Fruit fly (Drosophila melanogaster) whole organism, adult: ENCODE data around the gene djl.

ENCODE experiments used
- CG11617 ChIP-seq: fragments of 200-800 bp; sonication (Bioruptor generic); optimal IDR thresholded peaks from 2 replicates; lab custom pipeline; 2017; ENCODE audit warnings: mild to moderate bottlenecking, missing biosample characterization, missing genetic modification reagents, missing genetic modification characterization
- CG12768 ChIP-seq: fragments of 200-800 bp; sonication (Bioruptor generic); optimal IDR thresholded peaks from 2 replicates; lab custom pipeline; 2017; ENCODE audit warnings: missing biosample characterization, missing genetic modification characterization, mild to moderate bottlenecking, moderate library complexity, missing genetic modification reagents
- CG14711 ChIP-seq: fragments of 200-800 bp; sonication (Bioruptor generic); optimal IDR thresholded peaks from 2 replicates; lab custom pipeline; 2018; ENCODE audit warnings: missing biosample characterization, mild to moderate bottlenecking, missing genetic modification characterization, moderate library complexity
- CG1620 ChIP-seq: fragments of 200-800 bp; sonication (Bioruptor generic); optimal IDR thresholded peaks from 2 replicates; lab custom pipeline; 2016; ENCODE audit warnings: missing biosample characterization, missing genetic modification characterization
- CG33017 ChIP-seq: fragments of 200-800 bp; sonication (Bioruptor generic); optimal IDR thresholded peaks from 2 replicates; lab custom pipeline; 2018; ENCODE audit warnings: missing biosample characterization, mild to moderate bottlenecking, missing genetic modification characterization, moderate library complexity
- CG5204 ChIP-seq: fragments of 200-800 bp; sonication (Bioruptor generic); optimal IDR thresholded peaks from 2 replicates; lab custom pipeline; 2016; ENCODE audit warnings: missing biosample characterization, missing genetic modification characterization
- CG7045 ChIP-seq: fragments of 200-800 bp; sonication (Bioruptor generic); optimal IDR thresholded peaks from 2 replicates; lab custom pipeline; 2017; ENCODE audit warnings: missing biosample characterization, mild to moderate bottlenecking, missing genetic modification characterization
- CG7101 ChIP-seq: fragments of 200-800 bp; sonication (Bioruptor generic); optimal IDR thresholded peaks from 2 replicates; lab custom pipeline; 2018; ENCODE audit warnings: missing biosample characterization, mild to moderate bottlenecking, missing genetic modification characterization, moderate library complexity
- Clk ChIP-seq: fragments of 200-800 bp; sonication (Bioruptor generic); optimal IDR thresholded peaks from 2 replicates; lab custom pipeline; 2017; ENCODE audit warnings: missing biosample characterization, missing genetic modification characterization
- Crg-1 ChIP-seq: fragments of 200-800 bp; sonication (Bioruptor generic); optimal IDR thresholded peaks from 2 replicates; lab custom pipeline; 2016; ENCODE audit warnings: missing biosample characterization, missing genetic modification characterization
- Hr96 ChIP-seq: fragments of 200-800 bp; sonication (Bioruptor generic); optimal IDR thresholded peaks from 2 replicates; lab custom pipeline; 2016; ENCODE audit warnings: missing biosample characterization, missing genetic modification characterization
- Mnt ChIP-seq: fragments of 200-800 bp; sonication (Bioruptor generic); optimal IDR thresholded peaks from 2 replicates; lab custom pipeline; 2016; ENCODE audit warnings: missing biosample characterization, mild to moderate bottlenecking, missing genetic modification characterization
- bab1 ChIP-seq: fragments of 200-800 bp; sonication (Bioruptor generic); optimal IDR thresholded peaks from 3 replicates; lab custom pipeline; 2019; ENCODE audit warnings: missing biosample characterization, mild to moderate bottlenecking, missing genetic modification characterization, moderate library complexity
- cic ChIP-seq: fragments of 200-800 bp; sonication (Bioruptor generic); optimal IDR thresholded peaks from 2 replicates; lab custom pipeline; 2017; ENCODE audit warnings: missing biosample characterization, mild to moderate bottlenecking, missing genetic modification characterization, moderate library complexity
- cnc ChIP-seq, 2 experiments: fragments of >200 bp; optimal IDR thresholded peaks; 2 replicates each; lab custom pipeline; 2017
- kay ChIP-seq: fragments of 200-800 bp; sonication (Bioruptor generic); peaks from one replicate; lab custom pipeline; 2016; ENCODE audit warnings: missing biosample characterization, missing genetic modification characterization, borderline replicate concordance
- ovo ChIP-seq: fragments of 200-800 bp; sonication (Bioruptor generic); optimal IDR thresholded peaks from 2 replicates; lab custom pipeline; 2016; ENCODE audit warnings: missing biosample characterization, missing genetic modification characterization
- pad ChIP-seq: fragments of 200-800 bp; sonication (Bioruptor generic); optimal IDR thresholded peaks from 3 replicates; lab custom pipeline; 2017; ENCODE audit warnings: missing biosample characterization, missing genetic modification characterization, mild to moderate bottlenecking, moderate library complexity, missing genetic modification reagents
- tj ChIP-seq: fragments of 200-800 bp; sonication (Bioruptor generic); optimal IDR thresholded peaks from 3 replicates; lab custom pipeline; 2017; ENCODE audit warnings: missing biosample characterization, mild to moderate bottlenecking, missing genetic modification characterization, moderate library complexity
- toe ChIP-seq: fragments of 200-800 bp; sonication (Bioruptor generic); optimal IDR thresholded peaks from 2 replicates; lab custom pipeline; 2016; ENCODE audit warnings: missing biosample characterization, missing genetic modification characterization

The djl gene

dm6 chr3R:7066267-7066666, 5.7 kb downstream of the djl start:
- TF ChIP-seq CG1620 (GFP tag; lab: Kevin White, UChicago) (no peak), kay (GFP tag; lab: Kevin White, UChicago) (peak; percentile 82)

- TF ChIP-seq CG11617 (GFP tag; lab: Kevin White, UChicago) (peak; percentile 80), Mnt (GFP tag; lab: Kevin White, UChicago) (peak; percentile 87), pad (GFP tag; lab: Kevin White, UChicago) (peak; percentile 66), cnc (optimal IDR thresholded peaks at IDR 0.05; lab: Kevin White, UChicago) (no peak), CG7101 (peak; percentile 88), Hr96 (GFP tag; lab: Kevin White, UChicago) (peak; percentile 89), Crg-1 (GFP tag; lab: Kevin White, UChicago) (peak; percentile 79), cic (GFP tag; lab: Kevin White, UChicago) (peak; percentile 59), toe (GFP tag; lab: Kevin White, UChicago) (peak; percentile 95), CG14711 (tag; lab: Kevin White, UChicago) (peak; percentile 80), ovo (GFP tag; lab: Kevin White, UChicago) (peak; percentile 75), CG12768 (GFP tag; lab: Kevin White, UChicago) (peak; percentile 77), CG33017 (tag; lab: Kevin White, UChicago) (peak; percentile 74), CG5204 (GFP tag; lab: Kevin White, UChicago) (peak; percentile 90), CG7045 (peak; percentile 85), kay (GFP tag; lab: Kevin White, UChicago) (peak; percentile 88), Clk (GFP tag; lab: Kevin White, UChicago) (peak; percentile 83), tj (peak; percentile 69), bab1 (GFP tag; lab: Kevin White, UChicago) (peak; percentile 91), CG1620 (GFP tag; lab: Kevin White, UChicago) (peak; percentile 94)
Measured at dm6 chr3R:7067092-7067491, 6.5 kb downstream of the djl start, which contains the start of the genes CG1105 and CG1965. Gene CG1105 (minus strand): TSS chr3R:7067136. Gene CG1965 (plus strand): TSS chr3R:7067401.

dm6 chr3R:7074297-7075114, 13.9 kb downstream of the djl start, which contains the start of the genes Ufl1 and CG1943:
Gene Ufl1 (minus strand): TSS chr3R:7074452.
Gene CG1943 (plus strand): TSS chr3R:7074859.
- no peak for TF ChIP-seq Clk (GFP tag; lab: Kevin White, UChicago)
- peak; percentile 87 for TF ChIP-seq Mnt (GFP tag; lab: Kevin White, UChicago)
- TF ChIP-seq CG33017 (tag; lab: Kevin White, UChicago) = no peak
- peak; percentile 72 for TF ChIP-seq tj
- no peak for TF ChIP-seq CG7101
- TF ChIP-seq ovo (GFP tag; lab: Kevin White, UChicago) = peak; percentile 55
- no peak for TF ChIP-seq CG7045
- peak; percentile 17 for TF ChIP-seq CG5204 (GFP tag; lab: Kevin White, UChicago)
- no peak for TF ChIP-seq Crg-1 (GFP tag; lab: Kevin White, UChicago)
- peak; percentile 14 for TF ChIP-seq Hr96 (GFP tag; lab: Kevin White, UChicago)
- TF ChIP-seq cic (GFP tag; lab: Kevin White, UChicago) = peak; percentile 48
- TF ChIP-seq CG12768 (GFP tag; lab: Kevin White, UChicago) = no peak
- no peak for TF ChIP-seq toe (GFP tag; lab: Kevin White, UChicago)
- TF ChIP-seq bab1 (GFP tag; lab: Kevin White, UChicago) = no peak
- TF ChIP-seq pad (GFP tag; lab: Kevin White, UChicago) = peak; percentile 36
- no peak for TF ChIP-seq CG14711 (tag; lab: Kevin White, UChicago)
- no peak for TF ChIP-seq CG11617 (GFP tag; lab: Kevin White, UChicago)
- peak; percentile 44 for TF ChIP-seq CG1620 (GFP tag; lab: Kevin White, UChicago)
- TF ChIP-seq cnc (optimal IDR thresholded peaks at IDR 0.05; lab: Kevin White, UChicago) = no peak
- no peak for TF ChIP-seq kay (GFP tag; lab: Kevin White, UChicago)

DNA sequence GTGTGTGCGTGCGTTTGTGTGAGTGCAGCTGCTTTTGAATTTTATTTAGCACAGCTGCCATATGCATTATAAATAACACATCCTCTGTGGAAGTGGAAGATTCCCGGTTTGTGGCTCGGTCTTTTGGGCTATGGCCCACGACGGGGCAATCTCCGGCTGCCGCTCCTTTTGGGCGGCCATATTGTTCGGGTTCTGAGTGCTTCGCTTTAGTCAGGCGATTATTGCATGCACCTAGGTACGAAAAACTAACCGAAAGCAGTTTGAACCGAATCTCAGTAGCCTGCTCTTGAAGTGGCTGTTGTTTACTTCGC, 14.5 kb downstream of the djl start:
- TF ChIP-seq CG7101 (no peak), CG11617 (GFP tag; lab: Kevin White, UChicago) (no peak), CG12768 (GFP tag; lab: Kevin White, UChicago) (no peak), cnc (optimal IDR thresholded peaks at IDR 0.05; lab: Kevin White, UChicago) (no peak), tj (no peak), CG14711 (tag; lab: Kevin White, UChicago) (no peak), Crg-1 (GFP tag; lab: Kevin White, UChicago) (no peak), CG33017 (tag; lab: Kevin White, UChicago) (no peak)

DNA sequence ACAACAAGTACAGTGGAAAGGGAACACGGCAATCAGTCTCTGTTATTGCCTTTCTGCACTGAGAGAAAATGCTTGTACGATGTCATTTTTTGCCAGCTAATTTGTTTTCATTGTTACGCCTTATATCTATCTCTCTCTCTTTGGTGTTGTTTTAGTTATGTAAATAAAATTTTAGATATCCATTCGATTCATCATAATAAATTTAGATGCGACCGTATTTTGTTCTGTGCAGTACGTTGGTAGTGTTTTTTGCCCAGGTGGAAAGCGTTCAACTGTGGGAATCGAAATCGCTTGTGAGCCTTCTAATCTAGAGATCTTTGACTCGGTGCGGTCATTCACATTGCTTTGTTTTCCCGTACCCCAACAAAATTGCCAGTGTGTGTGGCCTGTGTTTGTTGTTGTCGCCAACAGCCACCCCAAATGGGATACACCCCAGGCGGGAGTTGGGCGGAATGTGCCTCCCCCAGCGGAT, 15.2 kb downstream of the djl start:
- TF ChIP-seq tj = peak; percentile 67
- TF ChIP-seq CG12768 (GFP tag; lab: Kevin White, UChicago) = peak; percentile 96
- TF ChIP-seq bab1 (GFP tag; lab: Kevin White, UChicago) = peak; percentile 88
- peak; percentile 91 for TF ChIP-seq CG7045
- peak; percentile 71 for TF ChIP-seq ovo (GFP tag; lab: Kevin White, UChicago)
- peak; percentile 90 for TF ChIP-seq Hr96 (GFP tag; lab: Kevin White, UChicago)
- TF ChIP-seq CG14711 (tag; lab: Kevin White, UChicago) = peak; percentile 88
- peak; percentile 81 for TF ChIP-seq pad (GFP tag; lab: Kevin White, UChicago)
- no peak for TF ChIP-seq CG5204 (GFP tag; lab: Kevin White, UChicago)
- no peak for TF ChIP-seq cnc (optimal IDR thresholded peaks at IDR 0.05; lab: Kevin White, UChicago)
- peak; percentile 91 for TF ChIP-seq CG11617 (GFP tag; lab: Kevin White, UChicago)
- TF ChIP-seq CG33017 (tag; lab: Kevin White, UChicago) = peak; percentile 91
- peak; percentile 90 for TF ChIP-seq cic (GFP tag; lab: Kevin White, UChicago)
- TF ChIP-seq CG1620 (GFP tag; lab: Kevin White, UChicago) = peak; percentile 81
- peak; percentile 91 for TF ChIP-seq CG7101
- TF ChIP-seq toe (GFP tag; lab: Kevin White, UChicago) = peak; percentile 82
- TF ChIP-seq Mnt (GFP tag; lab: Kevin White, UChicago) = peak; percentile 74
- TF ChIP-seq Clk (GFP tag; lab: Kevin White, UChicago) = peak; percentile 87
- TF ChIP-seq kay (GFP tag; lab: Kevin White, UChicago) = peak; percentile 94
- TF ChIP-seq Crg-1 (GFP tag; lab: Kevin White, UChicago) = peak; percentile 70
